Worm (Caenorhabditis elegans) whole organism, L3 larva: ENCODE measurements around the gene F13E9.19.

Experiments
- ZK546.5 ChIP-seq: sonication (generic microtip); optimal IDR thresholded peaks from 2 replicates; lab custom pipeline; 2017; ENCODE audit warnings: missing biosample characterization, missing genetic modification characterization
- aly-2 ChIP-seq: fragments of 150-350 bp; optimal IDR thresholded peaks from 2 replicates; lab custom pipeline; 2014; ENCODE audit warnings: missing biosample characterization, missing genetic modification characterization
- ama-1 ChIP-seq: fragments of 150-350 bp; optimal IDR thresholded peaks from 2 replicates; lab custom pipeline; 2018
- ceh-16 ChIP-seq: sonication (generic microtip); optimal IDR thresholded peaks from 2 replicates; lab custom pipeline; 2017; ENCODE audit warnings: missing biosample characterization, missing genetic modification characterization
- ceh-28 ChIP-seq: fragments of 150-350 bp; optimal IDR thresholded peaks from 2 replicates; lab custom pipeline; 2014; ENCODE audit warnings: missing biosample characterization, missing genetic modification reagents, missing genetic modification characterization
- ceh-82 ChIP-seq: fragments of 150-350 bp; optimal IDR thresholded peaks from 2 replicates; lab custom pipeline; 2014; ENCODE audit warnings: missing biosample characterization, missing genetic modification characterization
- ceh-9 ChIP-seq: sonication (generic microtip); optimal IDR thresholded peaks from 2 replicates; lab custom pipeline; 2018; ENCODE audit warnings: missing biosample characterization, missing genetic modification characterization
- daf-12 ChIP-seq: fragments of 150-350 bp; optimal IDR thresholded peaks from 2 replicates; lab custom pipeline; 2014; ENCODE audit warnings: missing biosample characterization, missing genetic modification reagents, missing genetic modification characterization
- egl-27 ChIP-seq: sonication (generic microtip); optimal IDR thresholded peaks from 4 replicates; lab custom pipeline; 2017; ENCODE audit warnings: missing biosample characterization, missing genetic modification reagents, missing genetic modification characterization
- elt-1 ChIP-seq: fragments of 150-350 bp; optimal IDR thresholded peaks from 2 replicates; lab custom pipeline; 2014; ENCODE audit warnings: missing biosample characterization, missing genetic modification characterization
- elt-2 ChIP-seq: sonication (generic microtip); optimal IDR thresholded peaks from 2 replicates; lab custom pipeline; 2016; ENCODE audit warnings: missing genetic modification reagents, mild to moderate bottlenecking, missing genetic modification characterization, missing compliant biosample characterization
- fkh-2 ChIP-seq: fragments of 150-350 bp; optimal IDR thresholded peaks from 2 replicates; lab custom pipeline; 2014; ENCODE audit warnings: missing biosample characterization, missing genetic modification reagents, missing genetic modification characterization
- hmg-11 ChIP-seq: sonication (generic microtip); optimal IDR thresholded peaks from 2 replicates; lab custom pipeline; 2016; ENCODE audit warnings: missing genetic modification characterization, missing compliant biosample characterization
- jun-1 ChIP-seq: fragments of 150-350 bp; optimal IDR thresholded peaks from 2 replicates; lab custom pipeline; 2014; ENCODE audit warnings: missing biosample characterization, missing genetic modification reagents, missing genetic modification characterization
- lin-15B ChIP-seq: fragments of 150-350 bp; optimal IDR thresholded peaks from 2 replicates; lab custom pipeline; 2014; ENCODE audit warnings: missing biosample characterization, missing genetic modification characterization
- lin-39 ChIP-seq: fragments of 150-350 bp; optimal IDR thresholded peaks from 2 replicates; lab custom pipeline; 2018; ENCODE audit warnings: missing biosample characterization, missing genetic modification reagents, missing genetic modification characterization
- lsy-12 ChIP-seq: sonication (generic microtip); optimal IDR thresholded peaks from 2 replicates; lab custom pipeline; 2016; ENCODE audit warnings: mild to moderate bottlenecking, missing genetic modification characterization, missing compliant biosample characterization
- mml-1 ChIP-seq: fragments of 150-350 bp; sonication (generic microtip); optimal IDR thresholded peaks from 3 replicates; lab custom pipeline; 2014; ENCODE audit warnings: missing biosample characterization, missing genetic modification characterization
- nfya-1 ChIP-seq: sonication (generic microtip); optimal IDR thresholded peaks from 2 replicates; lab custom pipeline; 2017; ENCODE audit warnings: missing genetic modification characterization, mild to moderate bottlenecking, missing compliant biosample characterization, antibody characterized with exemption, moderate library complexity; ENCODE audit not compliant: insufficient read depth
- nhr-11 ChIP-seq: fragments of 150-350 bp; optimal IDR thresholded peaks from 2 replicates; lab custom pipeline; 2014; ENCODE audit warnings: missing biosample characterization, missing genetic modification characterization
- nhr-12 ChIP-seq: fragments of 150-350 bp; optimal IDR thresholded peaks from 2 replicates; lab custom pipeline; 2014; ENCODE audit warnings: missing biosample characterization, missing genetic modification characterization
- nhr-23 ChIP-seq: fragments of 150-350 bp; optimal IDR thresholded peaks from 2 replicates; lab custom pipeline; 2014; ENCODE audit warnings: missing biosample characterization, missing genetic modification reagents, missing genetic modification characterization
- nhr-237 ChIP-seq: fragments of 150-350 bp; optimal IDR thresholded peaks from 2 replicates; lab custom pipeline; 2014; ENCODE audit warnings: missing biosample characterization, missing genetic modification characterization
- nhr-25 ChIP-seq: sonication (generic microtip); optimal IDR thresholded peaks from 2 replicates; lab custom pipeline; 2017; ENCODE audit warnings: missing biosample characterization, missing genetic modification characterization
- nhr-28 ChIP-seq: fragments of 150-350 bp; optimal IDR thresholded peaks from 2 replicates; lab custom pipeline; 2014; ENCODE audit warnings: missing biosample characterization, missing genetic modification characterization
- nhr-67 ChIP-seq: fragments of 150-350 bp; optimal IDR thresholded peaks from 2 replicates; lab custom pipeline; 2014; ENCODE audit warnings: missing biosample characterization, missing genetic modification characterization
- nhr-76 ChIP-seq: fragments of 150-350 bp; sonication (generic microtip); optimal IDR thresholded peaks from 5 replicates; lab custom pipeline; 2014; ENCODE audit warnings: missing biosample characterization, missing genetic modification characterization
- nhr-77 ChIP-seq: fragments of 150-350 bp; optimal IDR thresholded peaks from 2 replicates; lab custom pipeline; 2014; ENCODE audit warnings: missing biosample characterization, missing genetic modification characterization
- pqm-1 ChIP-seq: fragments of 150-350 bp; optimal IDR thresholded peaks from 2 replicates; lab custom pipeline; 2017; ENCODE audit warnings: missing biosample characterization, missing genetic modification characterization, inconsistent platforms
- sea-2 ChIP-seq: fragments of 150-350 bp; sonication (generic microtip); optimal IDR thresholded peaks from 4 replicates; lab custom pipeline; 2014; ENCODE audit warnings: missing biosample characterization, missing genetic modification reagents, missing genetic modification characterization
- unc-39 ChIP-seq: sonication (generic microtip); optimal IDR thresholded peaks from 4 replicates; lab custom pipeline; 2017; ENCODE audit warnings: missing biosample characterization, missing genetic modification characterization
- zag-1 ChIP-seq: fragments of 150-350 bp; optimal IDR thresholded peaks from 2 replicates; lab custom pipeline; 2014; ENCODE audit warnings: missing biosample characterization, missing genetic modification characterization
- ztf-11 ChIP-seq: fragments of 150-350 bp; optimal IDR thresholded peaks from 2 replicates; lab custom pipeline; 2014; ENCODE audit warnings: missing biosample characterization, missing genetic modification characterization
- ztf-4 ChIP-seq: fragments of 150-350 bp; optimal IDR thresholded peaks from 2 replicates; lab custom pipeline; 2014; ENCODE audit warnings: missing biosample characterization, missing genetic modification characterization

Gene F13E9.19

ce11 chrIV:10885915-10886314, 13.3 kb upstream of the F13E9.19 start, which contains the start of gene srlf-11:
Gene srlf-11, minus strand, starts transcription at chrIV:10886015.
- no peak for TF ChIP-seq unc-39 (tag; lab: Kevin White, UChicago)
- no peak for TF ChIP-seq mml-1 (tag; lab: Kevin White, UChicago)
- TF ChIP-seq, all 47 proteins: peak for 0

ce11 chrIV:10887285-10887684, 11.9 kb upstream of the F13E9.19 start, which contains the start of gene F13E9.16:
Gene F13E9.16, minus strand, starts transcription at chrIV:10887385.
- no peak for TF ChIP-seq lin-39
- TF ChIP-seq nhr-25 (tag; lab: Kevin White, UChicago), result no peak
- no peak for TF ChIP-seq ceh-16 (tag; lab: Kevin White, UChicago)
- TF ChIP-seq nfya-1 (tag; lab: Kevin White, UChicago), result no peak
- TF ChIP-seq nhr-12, result no peak
- TF ChIP-seq ceh-9 (tag; lab: Kevin White, UChicago), result no peak
- no peak for TF ChIP-seq ceh-28
- TF ChIP-seq zag-1, result no peak
- no peak for TF ChIP-seq ama-1 (lab: Kevin White, UChicago)
- TF ChIP-seq ceh-82 (tag; lab: Kevin White, UChicago), result no peak
- TF ChIP-seq ZK546.5 (tag; lab: Kevin White, UChicago), result no peak
- TF ChIP-seq hmg-11 (tag; lab: Kevin White, UChicago), result no peak
- no peak for TF ChIP-seq nhr-76
- TF ChIP-seq egl-27 (tag; lab: Kevin White, UChicago), result no peak
- TF ChIP-seq nhr-23 (tag; lab: Kevin White, UChicago), result no peak
- TF ChIP-seq nhr-11 (tag; lab: Kevin White, UChicago), result no peak
- no peak for TF ChIP-seq ztf-4 (tag; lab: Kevin White, UChicago)
- TF ChIP-seq fkh-2 (tag; lab: Kevin White, UChicago), result no peak
- TF ChIP-seq nhr-28, result no peak
- no peak for TF ChIP-seq nhr-237

- TF ChIP-seq egl-27 (tag; lab: Kevin White, UChicago) (no peak), ceh-16 (tag; lab: Kevin White, UChicago) (no peak), unc-39 (tag; lab: Kevin White, UChicago) (no peak), nhr-12 (no peak), elt-1 (tag; lab: Kevin White, UChicago) (no peak)
These were observed 9.3 kb upstream of the F13E9.19 start, which contains the start of gene F13E9.15 for ce11 chrIV:10889820-10890462. Gene F13E9.15, minus strand, starts transcription at chrIV:10889870.

- TF ChIP-seq ceh-28 (no peak), jun-1 (tag; lab: Kevin White, UChicago) (no peak), unc-39 (tag; lab: Kevin White, UChicago) (no peak), lin-15B (no peak), nhr-76 (no peak)
These were observed 7.2 kb upstream of the F13E9.19 start, which contains the start of gene srlf-12 for ce11 chrIV:10891993-10892392. Gene srlf-12, minus strand, starts transcription at chrIV:10892093.

ce11 chrIV:10894255-10894654, 5.0 kb upstream of the F13E9.19 start, which contains the start of gene srlf-14:
Gene srlf-14, minus strand, starts transcription at chrIV:10894355.
- TF ChIP-seq sea-2 (no peak), pqm-1 (tag; lab: Kevin White, UChicago) (no peak), mml-1 (tag; lab: Kevin White, UChicago) (no peak), aly-2 (no peak), fkh-2 (tag; lab: Kevin White, UChicago) (no peak), ceh-28 (no peak), ceh-16 (tag; lab: Kevin White, UChicago) (no peak), ztf-4 (tag; lab: Kevin White, UChicago) (no peak), elt-2 (no peak), nhr-11 (tag; lab: Kevin White, UChicago) (no peak), nhr-67 (tag; lab: Kevin White, UChicago) (no peak)

ce11 chrIV:10896512-10896911, 2.7 kb upstream of the F13E9.19 start, which contains the start of gene srlf-13:
Gene srlf-13, minus strand, starts transcription at chrIV:10896612.
- no peak for TF ChIP-seq ceh-9 (tag; lab: Kevin White, UChicago)
- TF ChIP-seq unc-39 (tag; lab: Kevin White, UChicago), result no peak
- TF ChIP-seq ceh-16 (tag; lab: Kevin White, UChicago), result no peak
- TF ChIP-seq nhr-11 (tag; lab: Kevin White, UChicago), result no peak
- TF ChIP-seq daf-12 (tag; lab: Kevin White, UChicago), result no peak
- no peak for TF ChIP-seq nhr-77 (tag; lab: Kevin White, UChicago)
- TF ChIP-seq ceh-82 (tag; lab: Kevin White, UChicago), result no peak
- no peak for TF ChIP-seq ztf-11 (tag; lab: Kevin White, UChicago)
- TF ChIP-seq ama-1 (lab: Kevin White, UChicago), result no peak
- no peak for TF ChIP-seq nhr-237
- TF ChIP-seq lsy-12 (tag; lab: Kevin White, UChicago), result no peak
- TF ChIP-seq nhr-28, result no peak
- TF ChIP-seq zag-1, result no peak
